Worm (Caenorhabditis elegans) whole organism, L4 larva: ENCODE data around the gene cdd-2.

ENCODE experiments used
- F26F4.8 ChIP-seq: fragments of 200-800 bp; sonication (Bioruptor generic); conservative IDR thresholded peaks from 2 replicates; pipeline ENCODE4 v1.3.6; 2022; ENCODE audit warnings: missing genetic modification characterization, missing compliant biosample characterization
- F49E8.2 ChIP-seq: sonication (generic microtip); optimal IDR thresholded peaks from 2 replicates; lab custom pipeline; 2016; ENCODE audit warnings: missing compliant biosample characterization, mild to moderate bottlenecking, missing genetic modification characterization, borderline replicate concordance
- R02D3.7 ChIP-seq: fragments of 150-350 bp; sonication (generic microtip); optimal IDR thresholded peaks from 3 replicates; lab custom pipeline; 2014; ENCODE audit warnings: missing biosample characterization, missing genetic modification characterization
- T20F7.1 ChIP-seq: fragments of 200-800 bp; sonication (Bioruptor generic); optimal IDR thresholded peaks from 2 replicates; lab custom pipeline; 2018; ENCODE audit warnings: mild to moderate bottlenecking, missing genetic modification characterization, missing compliant biosample characterization
- Y105C5A.15 ChIP-seq: fragments of 200-800 bp; sonication (Bioruptor generic); IDR thresholded peaks from 2 replicates; pipeline ENCODE4 v1.3.6; 2022; ENCODE audit warnings: missing genetic modification characterization, missing compliant biosample characterization
- Y48G9A.11 ChIP-seq: fragments of 200-800 bp; sonication (Bioruptor generic); IDR thresholded peaks from 2 replicates; pipeline ENCODE4 v1.3.6; 2022; ENCODE audit warnings: missing genetic modification reagents, missing genetic modification characterization, missing compliant biosample characterization
- Y5F2A.4 ChIP-seq: fragments of 200-800 bp; sonication (Bioruptor generic); optimal IDR thresholded peaks from 2 replicates; lab custom pipeline; 2018; ENCODE audit warnings: mild to moderate bottlenecking, missing genetic modification characterization, missing compliant biosample characterization
- Y75B8A.6 ChIP-seq: fragments of 200-800 bp; sonication (Bioruptor generic); IDR thresholded peaks from 2 replicates; pipeline ENCODE4 v1.3.6; 2022; ENCODE audit warnings: missing genetic modification reagents, missing genetic modification characterization, missing compliant biosample characterization
- ZK337.2 ChIP-seq: fragments of 200-800 bp; sonication (Bioruptor generic); IDR thresholded peaks from 2 replicates; pipeline ENCODE4 v1.3.6; 2022; ENCODE audit warnings: missing genetic modification reagents, missing genetic modification characterization, missing compliant biosample characterization
- aly-2 ChIP-seq: sonication (generic microtip); optimal IDR thresholded peaks from 2 replicates; lab custom pipeline; 2018; ENCODE audit warnings: missing biosample characterization, missing genetic modification characterization
- ama-1 ChIP-seq: fragments of 150-350 bp; optimal IDR thresholded peaks from 2 replicates; lab custom pipeline; 2014; ENCODE audit warnings: inconsistent platforms, mixed read lengths
- attf-4 ChIP-seq: sonication (generic microtip); optimal IDR thresholded peaks from 3 replicates; lab custom pipeline; 2017; ENCODE audit warnings: missing biosample characterization, missing genetic modification characterization
- ceh-28 ChIP-seq: fragments of 150-350 bp; optimal IDR thresholded peaks from 2 replicates; lab custom pipeline; 2014; ENCODE audit warnings: missing biosample characterization, missing genetic modification reagents, missing genetic modification characterization
- ceh-32 ChIP-seq: sonication (generic microtip); optimal IDR thresholded peaks from 2 replicates; lab custom pipeline; 2016; ENCODE audit warnings: mild to moderate bottlenecking, missing genetic modification characterization, missing compliant biosample characterization; ENCODE audit not compliant: poor library complexity
- ceh-44 ChIP-seq: fragments of 200-800 bp; sonication (Bioruptor generic); IDR thresholded peaks from 2 replicates; pipeline ENCODE4 v1.3.6; 2022; ENCODE audit warnings: missing genetic modification reagents, missing genetic modification characterization, missing compliant biosample characterization
- ceh-62 ChIP-seq: sonication (generic microtip); optimal IDR thresholded peaks from 2 replicates; lab custom pipeline; 2017; ENCODE audit warnings: missing biosample characterization, missing genetic modification characterization
- cey-2 ChIP-seq: sonication (generic microtip); optimal IDR thresholded peaks from 3 replicates; lab custom pipeline; 2017; ENCODE audit warnings: missing genetic modification characterization, mild to moderate bottlenecking, missing compliant biosample characterization, antibody characterized with exemption, borderline replicate concordance; ENCODE audit not compliant: insufficient read depth
- ctbp-1 ChIP-seq: fragments of 200-800 bp; sonication (Bioruptor generic); IDR thresholded peaks from 2 replicates; pipeline ENCODE4 v1.3.6; 2022; ENCODE audit warnings: missing genetic modification reagents, missing genetic modification characterization, missing compliant biosample characterization
- daf-19 ChIP-seq: fragments of 200-800 bp; sonication (Bioruptor generic); conservative IDR thresholded peaks from 2 replicates; pipeline ENCODE4 v1.3.6; 2022; ENCODE audit warnings: missing genetic modification characterization, missing compliant biosample characterization
- daf-8 ChIP-seq: fragments of 200-800 bp; sonication (Bioruptor generic); IDR thresholded peaks from 2 replicates; pipeline ENCODE4 v1.3.6; 2022; ENCODE audit warnings: missing genetic modification characterization, missing compliant biosample characterization
- dmd-8 ChIP-seq: fragments of 200-800 bp; sonication (Bioruptor generic); IDR thresholded peaks from 2 replicates; pipeline ENCODE4 v1.3.6; 2022; ENCODE audit warnings: missing genetic modification characterization, missing compliant biosample characterization
- dve-1 ChIP-seq: sonication (generic microtip); optimal IDR thresholded peaks from 2 replicates; lab custom pipeline; 2017; ENCODE audit warnings: antibody characterized with exemption, mild to moderate bottlenecking, missing genetic modification characterization, missing compliant biosample characterization; ENCODE audit not compliant: insufficient read depth
- egl-43 ChIP-seq: fragments of 200-800 bp; sonication (Bioruptor generic); IDR thresholded peaks from 2 replicates; pipeline ENCODE4 v1.3.6; 2022; ENCODE audit warnings: missing genetic modification reagents, missing genetic modification characterization, missing compliant biosample characterization
- fos-1 ChIP-seq: fragments of 150-350 bp; optimal IDR thresholded peaks from 2 replicates; lab custom pipeline; 2014; ENCODE audit warnings: missing biosample characterization, missing genetic modification characterization
- hif-1 ChIP-seq, 2 experiments: sonication (generic microtip); optimal IDR thresholded peaks; 2 replicates each; lab custom pipeline; 2016 to 2017; ENCODE audit warnings: missing compliant biosample characterization in 2 of 2, missing genetic modification characterization in 2 of 2, missing genetic modification reagents in 2 of 2, missing genotype in 2 of 2, mild to moderate bottlenecking in 1 of 2
- lin-1 ChIP-seq: fragments of 200-800 bp; sonication (Bioruptor generic); IDR thresholded peaks from 2 replicates; pipeline ENCODE4 v1.3.6; 2022; ENCODE audit warnings: missing genetic modification reagents, missing genetic modification characterization, missing compliant biosample characterization
- lin-15B ChIP-seq: fragments of 150-350 bp; sonication (generic microtip); optimal IDR thresholded peaks from 3 replicates; lab custom pipeline; 2014; ENCODE audit warnings: missing biosample characterization, missing genetic modification characterization
- lin-29 ChIP-seq: fragments of 200-800 bp; sonication (Bioruptor generic); IDR thresholded peaks from 2 replicates; pipeline ENCODE4 v1.3.6; 2022; ENCODE audit warnings: missing genetic modification reagents, missing genetic modification characterization, missing compliant biosample characterization
- lir-3 ChIP-seq: sonication (generic microtip); optimal IDR thresholded peaks from 2 replicates; lab custom pipeline; 2016; ENCODE audit warnings: mild to moderate bottlenecking, missing genetic modification characterization, missing compliant biosample characterization
- lsy-2 ChIP-seq, 2 experiments: fragments of 150-350 bp in 1 of 2; sonication (generic microtip) in 1 of 2; optimal IDR thresholded peaks; 2 replicates each; lab custom pipeline; 2014 to 2017; ENCODE audit warnings: missing biosample characterization in 2 of 2, missing genetic modification characterization in 2 of 2
- madf-5 ChIP-seq, 2 experiments: fragments of 200-800 bp; sonication (Bioruptor generic); IDR thresholded peaks; 2 replicates each; pipeline ENCODE4 v1.3.6; 2022; ENCODE audit warnings: missing compliant biosample characterization in 2 of 2, missing genetic modification characterization in 2 of 2
- madf-9 ChIP-seq: fragments of 200-800 bp; sonication (Bioruptor generic); conservative IDR thresholded peaks from 2 replicates; pipeline ENCODE4 v1.3.6; 2022; ENCODE audit warnings: missing genetic modification reagents, missing genetic modification characterization, missing compliant biosample characterization
- mdl-1 ChIP-seq, 2 experiments: fragments of 150-350 bp in 1 of 2; sonication (generic microtip) in 1 of 2; optimal IDR thresholded peaks; 2 replicates each; lab custom pipeline; 2014 to 2017; ENCODE audit warnings: missing biosample characterization in 2 of 2, missing genetic modification characterization in 2 of 2
- mep-1 ChIP-seq: fragments of 150-350 bp; sonication (generic microtip); optimal IDR thresholded peaks from 3 replicates; lab custom pipeline; 2014; ENCODE audit warnings: missing biosample characterization, missing genetic modification characterization
- nhr-102 ChIP-seq: sonication (generic microtip); optimal IDR thresholded peaks from 2 replicates; lab custom pipeline; 2016; ENCODE audit warnings: mild to moderate bottlenecking, missing genetic modification characterization, moderate library complexity, missing compliant biosample characterization
- nhr-11 ChIP-seq: fragments of 150-350 bp; optimal IDR thresholded peaks from 2 replicates; lab custom pipeline; 2014; ENCODE audit warnings: missing biosample characterization, missing genetic modification characterization
- nhr-111 ChIP-seq: fragments of 200-800 bp; sonication (Bioruptor generic); optimal IDR thresholded peaks from 2 replicates; lab custom pipeline; 2018; ENCODE audit warnings: mild to moderate bottlenecking, missing genetic modification characterization, missing compliant biosample characterization
- nhr-237 ChIP-seq: sonication (generic microtip); optimal IDR thresholded peaks from 2 replicates; lab custom pipeline; 2017; ENCODE audit warnings: missing biosample characterization, missing genetic modification characterization
- nhr-28 ChIP-seq: fragments of 150-350 bp; optimal IDR thresholded peaks from 2 replicates; lab custom pipeline; 2014; ENCODE audit warnings: missing biosample characterization, missing genetic modification characterization
- nhr-6 ChIP-seq: fragments of 150-350 bp; optimal IDR thresholded peaks from 2 replicates; lab custom pipeline; 2014; ENCODE audit warnings: missing biosample characterization, missing genetic modification characterization
- nhr-76 ChIP-seq: fragments of 150-350 bp; optimal IDR thresholded peaks from 2 replicates; lab custom pipeline; 2014; ENCODE audit warnings: missing biosample characterization, missing genetic modification characterization
- php-3 ChIP-seq: fragments of 200-800 bp; sonication (Bioruptor generic); IDR thresholded peaks from 2 replicates; pipeline ENCODE4 v1.3.6; 2022; ENCODE audit warnings: missing genetic modification reagents, missing genetic modification characterization, missing compliant biosample characterization
- rbr-2 ChIP-seq: sonication (generic microtip); optimal IDR thresholded peaks from 2 replicates; lab custom pipeline; 2016; ENCODE audit warnings: missing genotype, missing genetic modification characterization, missing compliant biosample characterization
- saeg-2 ChIP-seq: fragments of 200-800 bp; sonication (Bioruptor generic); IDR thresholded peaks from 2 replicates; pipeline ENCODE4 v1.3.6; 2022; ENCODE audit warnings: missing genetic modification reagents, missing genetic modification characterization, missing compliant biosample characterization
- sdz-12 ChIP-seq: fragments of 200-800 bp; sonication (Bioruptor generic); optimal IDR thresholded peaks from 2 replicates; lab custom pipeline; 2018; ENCODE audit warnings: mild to moderate bottlenecking, missing genetic modification characterization, missing compliant biosample characterization
- set-16 ChIP-seq: fragments of 200-800 bp; sonication (Bioruptor generic); IDR thresholded peaks from 2 replicates; pipeline ENCODE4 v1.3.6; 2022; ENCODE audit warnings: missing genetic modification reagents, missing genetic modification characterization, missing compliant biosample characterization
- spr-3 ChIP-seq: fragments of 200-800 bp; sonication (Bioruptor generic); optimal IDR thresholded peaks from 2 replicates; lab custom pipeline; 2018; ENCODE audit warnings: mild to moderate bottlenecking, missing genetic modification characterization, missing compliant biosample characterization
- zag-1 ChIP-seq: fragments of 150-350 bp; optimal IDR thresholded peaks from 2 replicates; lab custom pipeline; 2014; ENCODE audit warnings: missing biosample characterization, missing genetic modification characterization
- zfp-2 ChIP-seq: sonication (generic microtip); optimal IDR thresholded peaks from 2 replicates; lab custom pipeline; 2016; ENCODE audit warnings: mild to moderate bottlenecking, missing genetic modification characterization, missing compliant biosample characterization
- zip-2 ChIP-seq: fragments of 150-350 bp; optimal IDR thresholded peaks from 2 replicates; lab custom pipeline; 2014; ENCODE audit warnings: missing biosample characterization, missing genetic modification characterization
- ztf-7 ChIP-seq: fragments of 150-350 bp; optimal IDR thresholded peaks from 2 replicates; lab custom pipeline; 2014; ENCODE audit warnings: missing biosample characterization, missing genetic modification characterization

The cdd-2 gene

DNA sequence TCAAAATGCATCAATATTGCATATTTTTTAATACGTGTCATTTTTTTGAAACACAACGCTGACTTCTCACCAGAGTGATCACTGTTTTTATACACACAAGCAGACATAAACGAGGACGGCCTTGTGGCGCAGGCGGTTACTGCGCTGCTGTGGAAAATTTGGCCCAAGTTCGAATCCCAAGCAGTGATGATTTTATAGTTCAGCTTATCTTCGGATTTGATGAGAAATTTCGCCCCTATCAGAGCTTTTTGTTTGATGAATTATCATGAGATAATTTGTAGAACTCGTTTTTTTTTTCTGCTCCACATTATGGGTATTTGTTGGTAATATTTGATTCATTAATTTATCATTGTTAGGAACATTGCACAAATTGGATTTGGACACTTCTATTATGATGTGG, 26.3 kb upstream of the cdd-2 start (continued):
- TF ChIP-seq set-16 (GFP tag; lab: Robert Waterston, UW) (0 out of 2 replicates have a peak, but pooled peaks have one; percentile 21), Y5F2A.4 (GFP tag; lab: Kevin White, UChicago) (peak; percentile 93), F26F4.8 (peak; percentile 97), T20F7.1 (GFP tag; lab: Kevin White, UChicago) (peak; percentile 82), nhr-111 (GFP tag; lab: Kevin White, UChicago) (peak; percentile 96), lin-29 (GFP tag; lab: Robert Waterston, UW) (peak; percentile 60; the same call in 1 of the 2 replicates), lir-3 (tag; lab: Kevin White, UChicago) (peak; percentile 85), rbr-2 (tag; lab: Kevin White, UChicago) (peak; percentile 87), ceh-32 (peak; percentile 31), zfp-2 (peak; percentile 73), ceh-62 (tag; lab: Kevin White, UChicago) (no peak), madf-9 (GFP tag; lab: Robert Waterston, UW) (peak; percentile 88), ZK337.2 (GFP tag; lab: Robert Waterston, UW) (peak; percentile 74; the same call in 1 of the 2 replicates), lin-1 (GFP tag; lab: Robert Waterston, UW) (peak; percentile 92), attf-4 (tag; lab: Kevin White, UChicago) (peak; percentile 68), madf-5 (GFP tag; IDR thresholded peaks at IDR 0.05; lab: Robert Waterston, UW) (peak; percentile 90 to 95), nhr-6 (peak; percentile 50), aly-2 (peak; percentile 85), zip-2 (peak; percentile 69), dve-1 (tag; lab: Kevin White, UChicago) (peak; percentile 89), nhr-102 (tag; lab: Kevin White, UChicago) (peak; percentile 81), daf-19 (GFP tag; lab: Robert Waterston, UW) (no peak; the same call in 1 of the 2 replicates), Y105C5A.15 (GFP tag; lab: Robert Waterston, UW) (peak; percentile 98), mep-1 (tag; lab: Kevin White, UChicago) (peak; percentile 86), spr-3 (GFP tag; lab: Kevin White, UChicago) (peak; percentile 83), daf-8 (GFP tag; lab: Robert Waterston, UW) (no peak), cey-2 (tag; lab: Kevin White, UChicago) (no peak), ztf-7 (peak; percentile 71), nhr-11 (tag; lab: Kevin White, UChicago) (no peak), fos-1 (no peak), egl-43 (peak; percentile 98), lin-15B (no peak), saeg-2 (GFP tag; lab: Robert Waterston, UW) (peak; percentile 79), ctbp-1 (GFP tag; lab: Robert Waterston, UW) (peak; percentile 94), Y75B8A.6 (GFP tag; lab: Robert Waterston, UW) (0 out of 2 replicates have a peak, but pooled peaks have one; percentile 33), hif-1 (tag; optimal IDR thresholded peaks at IDR 0.05; lab: Kevin White, UChicago) (peak; percentile 59 to 71), nhr-237 (tag; lab: Kevin White, UChicago) (no peak), ceh-28 (tag; lab: Kevin White, UChicago) (no peak), ama-1 (lab: Kevin White, UChicago) (peak; percentile 68), mdl-1 (tag; optimal IDR thresholded peaks at IDR 0.05; lab: Kevin White, UChicago) (peak in 1 of 2 experiments; percentile 21), sdz-12 (GFP tag; lab: Kevin White, UChicago) (peak; percentile 95), F49E8.2 (tag; lab: Kevin White, UChicago) (peak; percentile 87), nhr-76 (tag; lab: Kevin White, UChicago) (no peak), nhr-28 (peak; percentile 25), R02D3.7 (tag; lab: Kevin White, UChicago) (peak; percentile 34), dmd-8 (GFP tag; lab: Robert Waterston, UW) (peak; percentile 98), ceh-44 (GFP tag; lab: Robert Waterston, UW) (peak; percentile 93), Y48G9A.11 (GFP tag; lab: Robert Waterston, UW) (peak; percentile 89), zag-1 (tag; lab: Kevin White, UChicago) (no peak), php-3 (peak; percentile 89), lsy-2 (tag; optimal IDR thresholded peaks at IDR 0.05; lab: Kevin White, UChicago) (peak in 1 of 2 experiments; percentile 75)
